Worm (Caenorhabditis elegans) whole organism, early embryonic: ENCODE data around the gene clec-57.

Experiments
- ama-1 ChIP-seq: fragments of 150-350 bp; optimal IDR thresholded peaks from 2 replicates; lab custom pipeline; 2014
- ceh-13 ChIP-seq: fragments of 200-800 bp; sonication (Bioruptor generic); optimal IDR thresholded peaks from 2 replicates; lab custom pipeline; 2018; ENCODE audit warnings: mild to moderate bottlenecking, missing genetic modification characterization, missing compliant biosample characterization
- ceh-36 ChIP-seq: sonication (generic microtip); optimal IDR thresholded peaks from 2 replicates; lab custom pipeline; 2016; ENCODE audit warnings: missing genetic modification characterization, inconsistent platforms, missing compliant biosample characterization
- ets-7 ChIP-seq: sonication (generic microtip); optimal IDR thresholded peaks from 2 replicates; lab custom pipeline; 2016; ENCODE audit warnings: missing genotype, missing genetic modification characterization, missing compliant biosample characterization
- flt-1 ChIP-seq: fragments of 200-800 bp; sonication (Bioruptor generic); IDR thresholded peaks from 2 replicates; pipeline ENCODE4 v1.3.6; 2022; ENCODE audit warnings: missing genetic modification characterization, missing compliant biosample characterization
- hmg-4 ChIP-seq: fragments of 200-800 bp; sonication (Bioruptor generic); optimal IDR thresholded peaks from 2 replicates; lab custom pipeline; 2018; ENCODE audit warnings: mild to moderate bottlenecking, missing genetic modification characterization, missing compliant biosample characterization
- sea-1 ChIP-seq: fragments of 200-800 bp; sonication (Bioruptor generic); conservative IDR thresholded peaks from 2 replicates; pipeline ENCODE4 v1.3.6; 2022; ENCODE audit warnings: missing genetic modification characterization, missing compliant biosample characterization
- tbx-11 ChIP-seq: fragments of 200-800 bp; sonication (Bioruptor generic); IDR thresholded peaks from 2 replicates; pipeline ENCODE4 v1.3.6; 2022; ENCODE audit warnings: missing genetic modification characterization, missing compliant biosample characterization
- tra-4 ChIP-seq: sonication (generic microtip); optimal IDR thresholded peaks from 2 replicates; lab custom pipeline; 2017; ENCODE audit warnings: missing genetic modification characterization, missing compliant biosample characterization

- TF ChIP-seq tbx-11 (GFP tag; lab: Robert Waterston, UW) (no peak), hmg-4 (GFP tag; lab: Kevin White, UChicago) (no peak), ceh-36 (no peak), sea-1 (GFP tag; lab: Robert Waterston, UW) (no peak), ama-1 (no peak), flt-1 (GFP tag; lab: Robert Waterston, UW) (no peak), ets-7 (tag; lab: Kevin White, UChicago) (no peak), ceh-13 (GFP tag; lab: Kevin White, UChicago) (no peak), tra-4 (tag; lab: Kevin White, UChicago) (no peak)
These were observed 52.0 kb downstream of the clec-57 start, which contains the start of gene C53A5.17 for ce11 chrV:14521000-14521399.
